Fruit fly (Drosophila melanogaster) whole organism, embryonic: ENCODE results near the gene CG44362.

Experiments
- ATbp ChIP-seq: fragments of 200-800 bp; sonication (Bioruptor generic); optimal IDR thresholded peaks from 2 replicates; lab custom pipeline; 2017; ENCODE audit warnings: missing biosample characterization, mild to moderate bottlenecking, missing genetic modification characterization, missing genetic modification reagents
- Aef1 ChIP-seq: fragments of 200-800 bp; sonication (Bioruptor generic); IDR thresholded peaks from 3 replicates; pipeline ENCODE4 v1.3.6; 2022; ENCODE audit warnings: missing biosample characterization, missing genetic modification characterization
- BtbVII ChIP-seq: fragments of 200-800 bp; sonication (Bioruptor generic); optimal IDR thresholded peaks from 3 replicates; lab custom pipeline; 2017; ENCODE audit warnings: missing biosample characterization, mild to moderate bottlenecking, missing genetic modification characterization
- CG11093 ChIP-seq: fragments of 200-800 bp; sonication (Bioruptor generic); IDR thresholded peaks from 3 replicates; pipeline ENCODE4 v1.3.6; 2022; ENCODE audit warnings: missing biosample characterization, missing genetic modification characterization
- CG11504 ChIP-seq: fragments of 200-800 bp; sonication (Bioruptor generic); optimal IDR thresholded peaks from 3 replicates; lab custom pipeline; 2019; ENCODE audit warnings: missing biosample characterization, mild to moderate bottlenecking, missing genetic modification characterization, moderate library complexity
- CG11695 ChIP-seq: fragments of 200-800 bp; sonication (Bioruptor generic); IDR thresholded peaks from 3 replicates; pipeline ENCODE4 v1.3.6; 2022; ENCODE audit warnings: missing biosample characterization, missing genetic modification characterization
- CG11696 ChIP-seq: fragments of 200-800 bp; sonication (Bioruptor generic); IDR thresholded peaks from 2 replicates; pipeline ENCODE4 v1.3.6; 2022; ENCODE audit warnings: missing biosample characterization, missing genetic modification characterization
- CG12236 ChIP-seq: fragments of 200-800 bp; sonication (Bioruptor generic); optimal IDR thresholded peaks from 2 replicates; lab custom pipeline; 2016; ENCODE audit warnings: missing biosample characterization, missing genetic modification characterization
- CG12299 ChIP-seq: fragments of 200-800 bp; sonication (Bioruptor generic); optimal IDR thresholded peaks from 2 replicates; lab custom pipeline; 2018; ENCODE audit warnings: missing biosample characterization, mild to moderate bottlenecking, missing genetic modification characterization
- CG12391 ChIP-seq: fragments of 200-800 bp; sonication (Bioruptor generic); optimal IDR thresholded peaks from 3 replicates; lab custom pipeline; 2018; ENCODE audit warnings: missing biosample characterization, mild to moderate bottlenecking, missing genetic modification characterization, moderate library complexity
- CG14667 ChIP-seq: fragments of 200-800 bp; sonication (Bioruptor generic); IDR thresholded peaks from 2 replicates; pipeline ENCODE4 v1.3.6; 2022; ENCODE audit warnings: missing biosample characterization, missing genetic modification characterization
- CG14860 ChIP-seq: fragments of 200-800 bp; sonication (Bioruptor generic); IDR thresholded peaks from 3 replicates; pipeline ENCODE4 v1.3.6; 2022; ENCODE audit warnings: missing biosample characterization, missing genetic modification characterization; ENCODE audit not compliant: partially characterized antibody
- CG15269 ChIP-seq: fragments of 200-800 bp; sonication (Bioruptor generic); optimal IDR thresholded peaks from 2 replicates; lab custom pipeline; 2018; ENCODE audit warnings: missing biosample characterization, mild to moderate bottlenecking, missing genetic modification characterization, moderate library complexity
- CG18764 ChIP-seq: fragments of 200-800 bp; sonication (Bioruptor generic); optimal IDR thresholded peaks from 3 replicates; lab custom pipeline; 2016; ENCODE audit warnings: missing biosample characterization, missing genetic modification characterization
- CG2120 ChIP-seq: fragments of 200-800 bp; sonication (Bioruptor generic); optimal IDR thresholded peaks from 3 replicates; lab custom pipeline; 2016; ENCODE audit warnings: missing biosample characterization, missing genetic modification characterization
- CG2199 ChIP-seq: fragments of 200-800 bp; sonication (Bioruptor generic); IDR thresholded peaks from 3 replicates; pipeline ENCODE4 v1.3.6; 2022; ENCODE audit warnings: missing biosample characterization, missing genetic modification characterization
- CG3407 ChIP-seq: fragments of 200-800 bp; sonication (Bioruptor generic); optimal IDR thresholded peaks from 2 replicates; lab custom pipeline; 2018; ENCODE audit warnings: missing biosample characterization, mild to moderate bottlenecking, missing genetic modification characterization
- CG4617 ChIP-seq: fragments of 200-800 bp; sonication (Bioruptor generic); optimal IDR thresholded peaks from 3 replicates; lab custom pipeline; 2016; ENCODE audit warnings: missing biosample characterization, missing genetic modification characterization, borderline replicate concordance
- CG4854 ChIP-seq: fragments of 200-800 bp; sonication (Bioruptor generic); optimal IDR thresholded peaks from 2 replicates; lab custom pipeline; 2016; ENCODE audit warnings: missing biosample characterization, missing genetic modification characterization, inconsistent platforms
- CG5245 ChIP-seq: fragments of 200-800 bp; sonication (Bioruptor generic); optimal IDR thresholded peaks from 3 replicates; lab custom pipeline; 2016; ENCODE audit warnings: missing biosample characterization, missing genetic modification characterization
- CG6689 ChIP-seq: fragments of 200-800 bp; sonication (Bioruptor generic); IDR thresholded peaks from 2 replicates; pipeline ENCODE4 v1.3.6; 2022; ENCODE audit warnings: missing biosample characterization, missing genetic modification characterization
- CG7839 ChIP-seq: fragments of 200-800 bp; sonication (Bioruptor generic); optimal IDR thresholded peaks from 3 replicates; lab custom pipeline; 2018; ENCODE audit warnings: missing biosample characterization, mild to moderate bottlenecking, missing genetic modification characterization, moderate library complexity
- CG7987 ChIP-seq: fragments of 200-800 bp; sonication (Bioruptor generic); optimal IDR thresholded peaks from 2 replicates; lab custom pipeline; 2018; ENCODE audit warnings: missing biosample characterization, mild to moderate bottlenecking, missing genetic modification characterization, moderate library complexity
- CTCF ChIP-seq: fragments of 200-800 bp; sonication (Bioruptor generic); optimal IDR thresholded peaks from 2 replicates; lab custom pipeline; 2017; ENCODE audit warnings: missing biosample characterization, mild to moderate bottlenecking, missing genetic modification characterization, moderate library complexity
- Dad ChIP-seq: fragments of 200-800 bp; sonication (Bioruptor generic); optimal IDR thresholded peaks from 3 replicates; lab custom pipeline; 2016; ENCODE audit warnings: missing biosample characterization, missing genetic modification characterization
- Deaf1 ChIP-seq: fragments of 200-800 bp; optimal IDR thresholded peaks from 3 replicates; lab custom pipeline; 2019; ENCODE audit warnings: missing biosample characterization, mild to moderate bottlenecking, missing genetic modification characterization, moderate library complexity
- E2f1 ChIP-seq: fragments of 200-800 bp; sonication (Bioruptor generic); IDR thresholded peaks from 2 replicates; pipeline ENCODE4 v1.3.6; 2022; ENCODE audit warnings: missing biosample characterization, missing genetic modification characterization
- Ets65A ChIP-seq: fragments of 200-800 bp; sonication (Bioruptor generic); peaks from one replicate; lab custom pipeline; 2016; ENCODE audit warnings: missing biosample characterization, missing genetic modification characterization
- Hey ChIP-seq: fragments of 200-800 bp; sonication (Bioruptor generic); optimal IDR thresholded peaks from 3 replicates; lab custom pipeline; 2018; ENCODE audit warnings: missing biosample characterization, mild to moderate bottlenecking, missing genetic modification characterization
- Hr39 ChIP-seq: fragments of >200 bp; optimal IDR thresholded peaks from 2 replicates; lab custom pipeline; 2017
- Mad ChIP-seq: fragments of 200-800 bp; sonication (Bioruptor generic); optimal IDR thresholded peaks from 2 replicates; lab custom pipeline; 2016; ENCODE audit warnings: missing biosample characterization, missing genetic modification characterization
- Optix ChIP-seq: fragments of 200-800 bp; sonication (Bioruptor generic); IDR thresholded peaks from 3 replicates; pipeline ENCODE4 v1.3.6; 2022; ENCODE audit warnings: missing biosample characterization, missing genetic modification characterization
- Sin3A ChIP-seq: fragments of >200 bp; optimal IDR thresholded peaks from 2 replicates; lab custom pipeline; 2018
- Ssrp ChIP-seq: fragments of 200-800 bp; sonication (Bioruptor generic); optimal IDR thresholded peaks from 2 replicates; lab custom pipeline; 2018; ENCODE audit warnings: missing biosample characterization, mild to moderate bottlenecking, missing genetic modification characterization, moderate library complexity
- ab ChIP-seq: fragments of 200-800 bp; sonication (Bioruptor generic); optimal IDR thresholded peaks from 2 replicates; lab custom pipeline; 2016; ENCODE audit warnings: missing biosample characterization, missing genetic modification characterization
- caup ChIP-seq: fragments of 200-800 bp; sonication (Bioruptor generic); optimal IDR thresholded peaks from 3 replicates; lab custom pipeline; 2017; ENCODE audit warnings: missing biosample characterization, mild to moderate bottlenecking, missing genetic modification characterization, moderate library complexity; ENCODE audit not compliant: severe bottlenecking
- ci ChIP-seq: fragments of 200-800 bp; sonication (Bioruptor generic); IDR thresholded peaks from 3 replicates; pipeline ENCODE4 v1.3.6; 2022; ENCODE audit warnings: missing biosample characterization, missing genetic modification characterization
- croc ChIP-seq: fragments of 200-800 bp; sonication (Bioruptor generic); conservative IDR thresholded peaks from 3 replicates; pipeline ENCODE4 v1.3.6; 2022; ENCODE audit warnings: missing biosample characterization, missing genetic modification characterization
- dati ChIP-seq: fragments of 200-800 bp; sonication (Bioruptor generic); IDR thresholded peaks from 2 replicates; pipeline ENCODE4 v1.3.6; 2022; ENCODE audit warnings: missing biosample characterization, missing genetic modification characterization
- disco-r ChIP-seq: fragments of 200-800 bp; sonication (Bioruptor generic); optimal IDR thresholded peaks from 2 replicates; lab custom pipeline; 2016; ENCODE audit warnings: missing biosample characterization, missing genetic modification characterization
- fu2 ChIP-seq: fragments of 200-800 bp; sonication (Bioruptor generic); optimal IDR thresholded peaks from 2 replicates; lab custom pipeline; 2016; ENCODE audit warnings: missing biosample characterization, missing genetic modification characterization
- her ChIP-seq: fragments of 200-800 bp; sonication (Bioruptor generic); optimal IDR thresholded peaks from 2 replicates; lab custom pipeline; 2016; ENCODE audit warnings: missing biosample characterization, missing genetic modification characterization
- nom ChIP-seq: fragments of 200-800 bp; sonication (Bioruptor generic); optimal IDR thresholded peaks from 2 replicates; lab custom pipeline; 2017; ENCODE audit warnings: missing biosample characterization, missing genetic modification characterization, mild to moderate bottlenecking, moderate library complexity, missing genetic modification reagents
- onecut ChIP-seq: fragments of 200-800 bp; sonication (Bioruptor generic); IDR thresholded peaks from 2 replicates; pipeline ENCODE4 v1.3.6; 2022; ENCODE audit warnings: missing biosample characterization, missing genetic modification characterization
- otp ChIP-seq: fragments of 200-800 bp; sonication (Bioruptor generic); IDR thresholded peaks from 3 replicates; pipeline ENCODE4, ENCODE4 v1.3.6; 2022; ENCODE audit warnings: missing biosample characterization, missing genetic modification characterization
- ro ChIP-seq: fragments of 200-800 bp; sonication (Bioruptor generic); IDR thresholded peaks from 2 replicates; pipeline ENCODE4 v1.3.6; 2022; ENCODE audit warnings: missing biosample characterization, missing genetic modification characterization
- shn ChIP-seq: fragments of 200-800 bp; sonication (Bioruptor generic); optimal IDR thresholded peaks from 3 replicates; lab custom pipeline; 2016; ENCODE audit warnings: missing biosample characterization, missing genetic modification characterization
- slp2 ChIP-seq: fragments of 200-800 bp; sonication (Bioruptor generic); optimal IDR thresholded peaks from 2 replicates; lab custom pipeline; 2016; ENCODE audit warnings: missing biosample characterization, missing genetic modification characterization
- so ChIP-seq: fragments of 200-800 bp; sonication (Bioruptor generic); IDR thresholded peaks from 3 replicates; pipeline ENCODE4 v1.3.6; 2022; ENCODE audit warnings: missing biosample characterization, missing genetic modification characterization
- ssp ChIP-seq: fragments of 200-800 bp; sonication (Bioruptor generic); IDR thresholded peaks from 2 replicates; pipeline ENCODE4 v1.3.6; 2022; ENCODE audit warnings: missing biosample characterization, missing genetic modification characterization
- tap ChIP-seq: fragments of 200-800 bp; optimal IDR thresholded peaks from 3 replicates; lab custom pipeline; 2019; ENCODE audit warnings: missing biosample characterization, mild to moderate bottlenecking, missing genetic modification characterization, moderate library complexity
- usp ChIP-seq: fragments of >200 bp; optimal IDR thresholded peaks from 2 replicates; lab custom pipeline; 2017; ENCODE audit warnings: missing biosample characterization, missing genetic modification characterization

Gene CG44362

DNA sequence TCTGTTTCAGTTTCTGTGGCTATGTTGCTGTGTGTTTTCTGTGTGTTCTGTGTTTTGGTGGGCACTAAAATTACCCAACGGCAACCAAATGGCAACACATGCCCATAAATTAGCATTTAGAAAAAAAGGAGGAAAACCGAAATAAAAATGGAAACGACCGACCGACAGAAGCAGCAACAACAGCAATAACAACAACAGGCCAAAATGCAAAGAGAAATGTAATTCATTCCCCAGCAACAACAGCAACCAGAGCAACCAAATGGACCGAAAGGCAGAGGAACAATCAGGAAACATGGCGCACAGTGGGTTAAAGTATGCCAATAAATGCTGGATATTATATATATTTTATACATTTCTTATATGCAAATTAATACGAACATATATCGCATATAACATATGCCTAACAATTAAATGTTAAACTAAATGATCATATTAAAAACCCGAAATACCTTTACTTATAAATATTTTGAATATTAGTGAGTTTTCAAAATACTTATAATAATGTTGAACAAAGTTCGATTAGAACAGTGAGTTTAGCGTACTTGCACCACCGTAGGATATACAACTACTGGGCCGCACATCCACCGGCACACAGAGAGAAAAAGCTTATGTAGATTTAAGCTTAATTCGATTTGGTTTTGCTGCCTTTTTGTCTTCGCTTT is 8.2 kb upstream of the CG44362 start (continued):
- TF ChIP-seq Aef1 (GFP tag; lab: Robert Waterston, UW): 0 out of 3 replicates have a peak, but pooled peaks have one; percentile 18
- no peak for TF ChIP-seq CG4854 (GFP tag; lab: Kevin White, UChicago)
- TF ChIP-seq CG2199: peak; percentile 12; the same call in 1 of the 3 replicates
- no peak for TF ChIP-seq ab (GFP tag; lab: Kevin White, UChicago)
- TF ChIP-seq CG11504 (tag; lab: Kevin White, UChicago): peak; percentile 71
- TF ChIP-seq CG11093 (GFP tag; lab: Robert Waterston, UW): no peak
- no peak for TF ChIP-seq Hr39 (lab: Kevin White, UChicago)
- no peak for TF ChIP-seq CG7987
- TF ChIP-seq Ets65A (GFP tag; lab: Kevin White, UChicago): peak; percentile 40
- TF ChIP-seq nom (GFP tag; lab: Kevin White, UChicago): peak; percentile 51
- no peak for TF ChIP-seq CG4617 (GFP tag; lab: Kevin White, UChicago)
- TF ChIP-seq caup (GFP tag; lab: Kevin White, UChicago): peak; percentile 8
- no peak for TF ChIP-seq shn (GFP tag; lab: Kevin White, UChicago)
- TF ChIP-seq CG2120: no peak
- TF ChIP-seq Ssrp (tag; lab: Kevin White, UChicago): peak; percentile 42
- TF ChIP-seq CG15269 (tag; lab: Kevin White, UChicago): peak; percentile 58
- TF ChIP-seq usp: no peak
- TF ChIP-seq slp2: no peak
- no peak for TF ChIP-seq tap
- TF ChIP-seq CG12236 (GFP tag; lab: Kevin White, UChicago): no peak
- TF ChIP-seq Mad (GFP tag; lab: Kevin White, UChicago): no peak
- no peak for TF ChIP-seq CG11696 (GFP tag; lab: Robert Waterston, UW)
- peak; percentile 51; the same call in 2 of the 3 replicates for TF ChIP-seq croc (GFP tag; lab: Robert Waterston, UW)
- TF ChIP-seq BtbVII (GFP tag; lab: Kevin White, UChicago): peak; percentile 19
- no peak for TF ChIP-seq disco-r (GFP tag; lab: Kevin White, UChicago)
- TF ChIP-seq E2f1: peak; percentile 20; the same call in 1 of the 2 replicates
- TF ChIP-seq ci: no peak
- no peak for TF ChIP-seq CG3407 (GFP tag; lab: Kevin White, UChicago)
- TF ChIP-seq Deaf1 (tag; lab: Kevin White, UChicago): peak; percentile 18
- TF ChIP-seq CG14860 (GFP tag; lab: Robert Waterston, UW): no peak
- TF ChIP-seq dati (GFP tag; lab: Robert Waterston, UW): no peak
- peak; percentile 57 for TF ChIP-seq CG12391 (tag; lab: Kevin White, UChicago)
- TF ChIP-seq so (GFP tag; lab: Robert Waterston, UW): 0 out of 3 replicates have a peak, but pooled peaks have one; percentile 39
- TF ChIP-seq CG18764 (GFP tag; lab: Kevin White, UChicago): no peak
- TF ChIP-seq CTCF: no peak
- no peak for TF ChIP-seq otp (GFP tag; lab: Robert Waterston, UW)
- TF ChIP-seq Optix (GFP tag; lab: Robert Waterston, UW): no peak
- 0 out of 3 replicates have a peak, but pooled peaks have one; percentile 56 for TF ChIP-seq CG11695 (GFP tag; lab: Robert Waterston, UW)
- TF ChIP-seq Hey: no peak
- no peak for TF ChIP-seq Dad (GFP tag; lab: Kevin White, UChicago)
- no peak for TF ChIP-seq CG12299 (tag; lab: Kevin White, UChicago)
- no peak for TF ChIP-seq onecut (GFP tag; lab: Robert Waterston, UW)
- TF ChIP-seq ATbp (GFP tag; lab: Kevin White, UChicago): peak; percentile 15
- peak; percentile 32; the same call in 1 of the 2 replicates for TF ChIP-seq CG6689 (GFP tag; lab: Robert Waterston, UW)
- no peak for TF ChIP-seq fu2 (GFP tag; lab: Kevin White, UChicago)
- TF ChIP-seq ssp (GFP tag; lab: Robert Waterston, UW): no peak; the same call in 1 of the 2 replicates
- TF ChIP-seq CG7839: peak; percentile 64
- TF ChIP-seq Sin3A: no peak
- TF ChIP-seq ro (GFP tag; lab: Robert Waterston, UW): no peak
- no peak for TF ChIP-seq her (GFP tag; lab: Kevin White, UChicago)
- no peak for TF ChIP-seq CG5245 (GFP tag; lab: Kevin White, UChicago)
- no peak for TF ChIP-seq CG14667
